Fruit fly (Drosophila melanogaster): ENCODE measurements around the gene beg.

Gene beg

DNA sequence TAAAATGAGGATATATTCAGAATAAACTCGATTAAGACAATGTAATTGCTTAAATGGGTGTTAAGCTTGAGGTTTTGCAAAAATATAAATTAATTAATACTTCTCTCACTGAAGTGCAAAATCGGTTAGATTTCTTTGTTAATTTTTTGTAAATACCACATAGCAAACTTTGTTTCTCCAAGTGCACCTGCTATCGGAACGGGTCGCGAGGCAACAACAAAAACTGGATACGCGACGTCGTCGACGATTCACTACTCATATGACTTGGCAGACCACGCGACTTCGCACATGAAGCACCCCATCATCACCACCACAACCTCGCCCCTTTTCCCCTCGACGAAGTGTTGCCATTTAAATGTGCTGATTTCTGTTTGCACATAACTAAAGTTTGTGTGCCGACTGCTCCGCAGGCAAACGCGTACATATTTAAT lies 28.4 kb upstream of the beg start (continued):
- TF ChIP-seq CG1647 (GFP tag; optimal IDR thresholded peaks at IDR 0.05) (peak; percentile 7), Mrtf (GFP tag; IDR thresholded peaks at IDR 0.05) (no peak), dpn (GFP tag; optimal IDR thresholded peaks at IDR 0.05) (peak in 1 of 2 experiments; percentile 4), E2f1 (GFP tag; IDR thresholded peaks at IDR 0.05) (no peak), B-H2 (GFP tag; optimal IDR thresholded peaks at IDR 0.05) (no peak), Spps (tag; optimal IDR thresholded peaks at IDR 0.05) (no peak), CG9876 (GFP tag; optimal IDR thresholded peaks at IDR 0.05) (no peak), H2.0 (GFP tag; IDR thresholded peaks at IDR 0.05) (peak; percentile 26; the same call in 1 of the 2 replicates), tio (GFP tag; optimal IDR thresholded peaks at IDR 0.05) (peak; percentile 5), Deaf1 (tag; optimal IDR thresholded peaks at IDR 0.05) (no peak), CG12942 (GFP tag; optimal IDR thresholded peaks at IDR 0.05) (no peak), CG12299 (tag; optimal IDR thresholded peaks at IDR 0.05) (no peak), gt (GFP tag; IDR thresholded peaks at IDR 0.05) (no peak), CG6791 (GFP tag; IDR thresholded peaks at IDR 0.05; ENCODE audit: partially characterized antibody) (no peak), Dfd (GFP tag; optimal IDR thresholded peaks at IDR 0.05) (no peak), CG31441 (GFP tag; IDR thresholded peaks at IDR 0.05) (peak; percentile 47; the same call in 1 of the 2 replicates), CG12659 (GFP tag; optimal IDR thresholded peaks at IDR 0.05) (peak; percentile 11), CG17385 (GFP tag; optimal IDR thresholded peaks at IDR 0.05) (no peak), CG13123 (GFP tag; optimal IDR thresholded peaks at IDR 0.05) (no peak), CG31365 (tag; optimal IDR thresholded peaks at IDR 0.05) (no peak), CG7928 (GFP tag; optimal IDR thresholded peaks at IDR 0.05) (no peak), sd (tag; optimal IDR thresholded peaks at IDR 0.05) (no peak), pb (GFP tag; optimal IDR thresholded peaks at IDR 0.05) (no peak), Atf6 (GFP tag; IDR thresholded peaks at IDR 0.05) (peak; percentile 43), Mad (GFP tag; optimal IDR thresholded peaks at IDR 0.05) (no peak), Dek (tag; optimal IDR thresholded peaks at IDR 0.05) (no peak), croc (GFP tag; conservative IDR thresholded peaks at IDR 0.05) (0 out of 3 replicates have a peak, but pooled peaks have one; percentile 13), Gsc (GFP tag; IDR thresholded peaks at IDR 0.05) (no peak), CG4854 (GFP tag; optimal IDR thresholded peaks at IDR 0.05) (no peak), z (GFP tag; IDR thresholded peaks at IDR 0.05) (no peak), slbo (GFP tag; IDR thresholded peaks at IDR 0.05) (peak; percentile 76), slou (GFP tag; optimal IDR thresholded peaks at IDR 0.05) (no peak), shn (GFP tag; optimal IDR thresholded peaks at IDR 0.05) (no peak), grn (GFP tag; optimal IDR thresholded peaks at IDR 0.05) (no peak), amos (GFP tag; IDR thresholded peaks at IDR 0.05; ENCODE audit: partially characterized antibody) (no peak), crol (GFP tag; IDR thresholded peaks at IDR 0.05) (peak; percentile 76), CG34224 (GFP tag; IDR thresholded peaks at IDR 0.05; ENCODE audit: partially characterized antibody) (no peak), lilli (GFP tag; optimal IDR thresholded peaks at IDR 0.05) (peak; percentile 13), BtbVII (GFP tag; optimal IDR thresholded peaks at IDR 0.05) (no peak), Kr (GFP tag; optimal IDR thresholded peaks at IDR 0.05) (no peak), Sox102F (GFP tag; optimal IDR thresholded peaks at IDR 0.05) (peak; percentile 39), Lhr (GFP tag; optimal IDR thresholded peaks at IDR 0.05) (no peak), CG32767 (GFP tag; IDR thresholded peaks at IDR 0.05) (no peak), CG9727 (GFP tag; optimal IDR thresholded peaks at IDR 0.05) (peak; percentile 7), gsb (GFP tag; IDR thresholded peaks at IDR 0.05) (0 out of 2 replicates have a peak, but pooled peaks have one; percentile 18), CG7987 (GFP tag; optimal IDR thresholded peaks at IDR 0.05) (no peak), CG2199 (GFP tag; IDR thresholded peaks at IDR 0.05) (peak; percentile 36; the same call in 1 of the 3 replicates), hkb (optimal IDR thresholded peaks at IDR 0.05) (no peak), hkb (GFP tag; IDR thresholded peaks at IDR 0.05) (peak; percentile 44; the same call in 1 of the 2 replicates), tin (GFP tag; optimal IDR thresholded peaks at IDR 0.05) (peak; percentile 14), slp2 (GFP tag; optimal IDR thresholded peaks at IDR 0.05) (peak; percentile 0), chinmo (GFP tag; IDR thresholded peaks at IDR 0.05; ENCODE audit: partially characterized antibody) (0 out of 4 replicates have a peak, but pooled peaks have one; percentile 29)

Data from whole organism, embryonic.